Fruit fly (Drosophila melanogaster) whole organism, embryonic: ENCODE results near the gene Cyp4d14.

ENCODE experiments used
- ATbp ChIP-seq: fragments of 200-800 bp; sonication (Bioruptor generic); optimal IDR thresholded peaks from 2 replicates; lab custom pipeline; 2017; ENCODE audit warnings: missing biosample characterization, mild to moderate bottlenecking, missing genetic modification characterization, missing genetic modification reagents
- CG10147 ChIP-seq: fragments of 200-800 bp; sonication (Bioruptor generic); optimal IDR thresholded peaks from 2 replicates; lab custom pipeline; 2019; ENCODE audit warnings: missing biosample characterization, mild to moderate bottlenecking, missing genetic modification characterization, moderate library complexity
- CG10209 ChIP-seq: fragments of 200-800 bp; sonication (Bioruptor generic); optimal IDR thresholded peaks from 3 replicates; lab custom pipeline; 2017; ENCODE audit warnings: missing biosample characterization, mild to moderate bottlenecking, missing genetic modification characterization, missing genetic modification reagents
- CG10267 ChIP-seq: fragments of 200-800 bp; sonication (Bioruptor generic); optimal IDR thresholded peaks from 2 replicates; lab custom pipeline; 2018; ENCODE audit warnings: missing biosample characterization, mild to moderate bottlenecking, missing genetic modification characterization, moderate library complexity
- CG10366 ChIP-seq: fragments of 200-800 bp; sonication (Bioruptor generic); IDR thresholded peaks from 2 replicates; pipeline ENCODE4 v1.3.6; 2022; ENCODE audit warnings: missing biosample characterization, missing genetic modification characterization
- CG1647 ChIP-seq: fragments of 200-800 bp; sonication (Bioruptor generic); optimal IDR thresholded peaks from 3 replicates; lab custom pipeline; 2016; ENCODE audit warnings: missing biosample characterization, missing genetic modification characterization
- CG16813 ChIP-seq: fragments of 200-800 bp; sonication (Bioruptor generic); IDR thresholded peaks from 3 replicates; pipeline ENCODE4 v1.3.6; 2022; ENCODE audit warnings: missing biosample characterization, missing genetic modification characterization; ENCODE audit not compliant: partially characterized antibody
- CG17361 ChIP-seq: fragments of 200-800 bp; sonication (Bioruptor generic); IDR thresholded peaks from 3 replicates; pipeline ENCODE4 v1.3.6; 2022; ENCODE audit warnings: missing biosample characterization, missing genetic modification characterization
- CG18476 ChIP-seq: fragments of 200-800 bp; sonication (Bioruptor generic); optimal IDR thresholded peaks from 2 replicates; lab custom pipeline; 2016; ENCODE audit warnings: missing biosample characterization, mild to moderate bottlenecking, missing genetic modification characterization
- CG18764 ChIP-seq: fragments of 200-800 bp; sonication (Bioruptor generic); optimal IDR thresholded peaks from 3 replicates; lab custom pipeline; 2016; ENCODE audit warnings: missing biosample characterization, missing genetic modification characterization
- CG30020 ChIP-seq: fragments of 200-800 bp; optimal IDR thresholded peaks from 2 replicates; lab custom pipeline; 2019; ENCODE audit warnings: missing biosample characterization, mild to moderate bottlenecking, missing genetic modification characterization, moderate library complexity
- CG30403 ChIP-seq: fragments of 200-800 bp; sonication (Bioruptor generic); optimal IDR thresholded peaks from 3 replicates; lab custom pipeline; 2016; ENCODE audit warnings: missing biosample characterization, missing genetic modification characterization
- CG3281 ChIP-seq: fragments of 200-800 bp; sonication (Bioruptor generic); optimal IDR thresholded peaks from 3 replicates; lab custom pipeline; 2017; ENCODE audit warnings: missing biosample characterization, mild to moderate bottlenecking, missing genetic modification characterization
- CG3995 ChIP-seq: fragments of 200-800 bp; sonication (Bioruptor generic); optimal IDR thresholded peaks from 3 replicates; lab custom pipeline; 2016; ENCODE audit warnings: missing biosample characterization, missing genetic modification characterization
- CG4328 ChIP-seq: fragments of 200-800 bp; sonication (Bioruptor generic); optimal IDR thresholded peaks from 3 replicates; lab custom pipeline; 2017; ENCODE audit warnings: missing biosample characterization, missing genetic modification reagents, missing genetic modification characterization
- CG5180 ChIP-seq: fragments of 200-800 bp; sonication (Bioruptor generic); optimal IDR thresholded peaks from 3 replicates; lab custom pipeline; 2017; ENCODE audit warnings: missing biosample characterization, missing genetic modification characterization, mild to moderate bottlenecking, moderate library complexity, missing genetic modification reagents
- CG6854 ChIP-seq: fragments of 200-800 bp; sonication (Bioruptor generic); optimal IDR thresholded peaks from 3 replicates; lab custom pipeline; 2017; ENCODE audit warnings: missing biosample characterization, mild to moderate bottlenecking, missing genetic modification characterization
- CG7963 ChIP-seq: fragments of 200-800 bp; sonication (Bioruptor generic); IDR thresholded peaks from 3 replicates; pipeline ENCODE4 v1.3.6; 2022; ENCODE audit warnings: missing biosample characterization, missing genetic modification characterization; ENCODE audit not compliant: partially characterized antibody
- CG9817 ChIP-seq: fragments of 200-800 bp; sonication (Bioruptor generic); optimal IDR thresholded peaks from 2 replicates; lab custom pipeline; 2018; ENCODE audit warnings: missing biosample characterization, mild to moderate bottlenecking, missing genetic modification characterization, moderate library complexity
- E2f2 ChIP-seq: fragments of 200-800 bp; sonication (Bioruptor generic); IDR thresholded peaks from 2 replicates; pipeline ENCODE4 v1.3.6; 2022; ENCODE audit warnings: missing biosample characterization, missing genetic modification characterization
- H2.0 ChIP-seq: fragments of 200-800 bp; sonication (Bioruptor generic); IDR thresholded peaks from 2 replicates; pipeline ENCODE4 v1.3.6; 2022; ENCODE audit warnings: missing biosample characterization, missing genetic modification characterization
- Hey ChIP-seq: fragments of 200-800 bp; sonication (Bioruptor generic); optimal IDR thresholded peaks from 3 replicates; lab custom pipeline; 2018; ENCODE audit warnings: missing biosample characterization, mild to moderate bottlenecking, missing genetic modification characterization
- Hr3 ChIP-seq: fragments of 200-800 bp; sonication (Bioruptor generic); optimal IDR thresholded peaks from 3 replicates; lab custom pipeline; 2016; ENCODE audit warnings: missing biosample characterization, missing genetic modification characterization
- Hr78 ChIP-seq, 2 experiments: fragments of 200-800 bp in 1 of 2; fragments of >200 bp in 1 of 2; sonication (Bioruptor generic) in 1 of 2; optimal IDR thresholded peaks; 2 replicates each; lab custom pipeline; 2017 to 2019; ENCODE audit warnings: missing biosample characterization in 2 of 2, missing genetic modification characterization in 2 of 2, mild to moderate bottlenecking in 1 of 2, moderate library complexity in 1 of 2
- Hsf ChIP-seq: fragments of 200-800 bp; sonication (Bioruptor generic); optimal IDR thresholded peaks from 3 replicates; lab custom pipeline; 2016; ENCODE audit warnings: missing biosample characterization, missing genetic modification characterization
- Lpt ChIP-seq: fragments of >200 bp; optimal IDR thresholded peaks from 2 replicates; lab custom pipeline; 2018; ENCODE audit warnings: missing biosample characterization, missing genetic modification characterization
- Mad ChIP-seq: fragments of 200-800 bp; sonication (Bioruptor generic); optimal IDR thresholded peaks from 2 replicates; lab custom pipeline; 2016; ENCODE audit warnings: missing biosample characterization, missing genetic modification characterization
- Nf-YC ChIP-seq: fragments of 200-800 bp; optimal IDR thresholded peaks from 3 replicates; lab custom pipeline; 2019; ENCODE audit warnings: missing biosample characterization, mild to moderate bottlenecking, missing genetic modification characterization, moderate library complexity
- Pdp1 ChIP-seq, 2 experiments: fragments of 200-800 bp; sonication (Bioruptor generic); optimal IDR thresholded peaks; 3 replicates each; lab custom pipeline; 2016; ENCODE audit warnings: missing biosample characterization in 2 of 2, missing genetic modification characterization in 2 of 2, mild to moderate bottlenecking in 1 of 2, moderate library complexity in 1 of 2
- Ravus ChIP-seq: fragments of 200-800 bp; sonication (Bioruptor generic); IDR thresholded peaks from 2 replicates; pipeline ENCODE4 v1.3.6; 2022; ENCODE audit warnings: missing biosample characterization, missing genetic modification characterization
- aop ChIP-seq: fragments of 200-800 bp; sonication (Bioruptor generic); IDR thresholded peaks from 2 replicates; pipeline ENCODE4 v1.3.6; 2022; ENCODE audit warnings: missing biosample characterization, missing genetic modification characterization
- ash1 ChIP-seq: fragments of 200-800 bp; sonication (Bioruptor generic); optimal IDR thresholded peaks from 2 replicates; lab custom pipeline; 2018; ENCODE audit warnings: missing biosample characterization, mild to moderate bottlenecking, missing genetic modification characterization
- chm ChIP-seq: fragments of 200-800 bp; sonication (Bioruptor generic); IDR thresholded peaks from 2 replicates; pipeline ENCODE4 v1.3.6; 2022; ENCODE audit warnings: missing biosample characterization, missing genetic modification characterization
- crol ChIP-seq: fragments of 200-800 bp; sonication (Bioruptor generic); IDR thresholded peaks from 2 replicates; pipeline ENCODE4 v1.3.6; 2022; ENCODE audit warnings: missing biosample characterization, missing genetic modification characterization
- cwo ChIP-seq: fragments of 200-800 bp; sonication (Bioruptor generic); optimal IDR thresholded peaks from 3 replicates; lab custom pipeline; 2017; ENCODE audit warnings: missing biosample characterization, missing genetic modification characterization, mild to moderate bottlenecking, moderate library complexity, missing genetic modification reagents
- danr ChIP-seq: fragments of 200-800 bp; sonication (Bioruptor generic); IDR thresholded peaks from 2 replicates; pipeline ENCODE4 v1.3.6; 2022; ENCODE audit warnings: missing biosample characterization, missing genetic modification characterization
- dpn ChIP-seq, 2 experiments: fragments of 200-800 bp; sonication (Bioruptor generic); optimal IDR thresholded peaks; 3 replicates each; lab custom pipeline; 2016; ENCODE audit warnings: missing biosample characterization in 2 of 2, missing genetic modification characterization in 2 of 2
- gfzf ChIP-seq: fragments of 200-800 bp; sonication (Bioruptor generic); optimal IDR thresholded peaks from 2 replicates; lab custom pipeline; 2016; ENCODE audit warnings: missing biosample characterization, mild to moderate bottlenecking, missing genetic modification characterization, moderate library complexity
- her ChIP-seq: fragments of 200-800 bp; sonication (Bioruptor generic); optimal IDR thresholded peaks from 2 replicates; lab custom pipeline; 2016; ENCODE audit warnings: missing biosample characterization, missing genetic modification characterization
- ind ChIP-seq: fragments of 200-800 bp; sonication (Bioruptor generic); optimal IDR thresholded peaks from 3 replicates; lab custom pipeline; 2016; ENCODE audit warnings: missing biosample characterization, missing genetic modification characterization
- nerfin-2 ChIP-seq: fragments of 200-800 bp; sonication (Bioruptor generic); IDR thresholded peaks from 2 replicates; pipeline ENCODE4 v1.3.6; 2022; ENCODE audit warnings: missing biosample characterization, missing genetic modification characterization; ENCODE audit not compliant: partially characterized antibody
- pfk ChIP-seq: fragments of 200-800 bp; sonication (Bioruptor generic); optimal IDR thresholded peaks from 2 replicates; lab custom pipeline; 2018; ENCODE audit warnings: missing biosample characterization, mild to moderate bottlenecking, missing genetic modification characterization, moderate library complexity
- pzg ChIP-seq: fragments of 200-800 bp; sonication (Bioruptor generic); optimal IDR thresholded peaks from 3 replicates; lab custom pipeline; 2018; ENCODE audit warnings: missing biosample characterization, mild to moderate bottlenecking, missing genetic modification characterization, moderate library complexity
- sim ChIP-seq: fragments of 200-800 bp; sonication (Bioruptor generic); IDR thresholded peaks from 2 replicates; pipeline ENCODE4 v1.3.6; 2022; ENCODE audit warnings: missing biosample characterization, missing genetic modification characterization
- sisA ChIP-seq: fragments of 200-800 bp; sonication (Bioruptor generic); IDR thresholded peaks from 2 replicates; pipeline ENCODE4 v1.3.6; 2022; ENCODE audit warnings: missing biosample characterization, missing genetic modification characterization
- tio ChIP-seq: fragments of 200-800 bp; sonication (Bioruptor generic); optimal IDR thresholded peaks from 2 replicates; lab custom pipeline; 2017; ENCODE audit warnings: missing biosample characterization, missing genetic modification characterization, inconsistent platforms
- tup ChIP-seq: fragments of 200-800 bp; sonication (Bioruptor generic); optimal IDR thresholded peaks from 2 replicates; lab custom pipeline; 2016; ENCODE audit warnings: missing biosample characterization, mild to moderate bottlenecking, missing genetic modification characterization, moderate library complexity
- z ChIP-seq: fragments of 200-800 bp; sonication (Bioruptor generic); IDR thresholded peaks from 3 replicates; pipeline ENCODE4 v1.3.6; 2022; ENCODE audit warnings: missing biosample characterization, missing genetic modification characterization
- zfh1 ChIP-seq: fragments of 200-800 bp; sonication (Bioruptor generic); IDR thresholded peaks from 3 replicates; pipeline ENCODE4 v1.3.6; 2022; ENCODE audit warnings: missing biosample characterization, missing genetic modification characterization

Cyp4d14 gene

DNA sequence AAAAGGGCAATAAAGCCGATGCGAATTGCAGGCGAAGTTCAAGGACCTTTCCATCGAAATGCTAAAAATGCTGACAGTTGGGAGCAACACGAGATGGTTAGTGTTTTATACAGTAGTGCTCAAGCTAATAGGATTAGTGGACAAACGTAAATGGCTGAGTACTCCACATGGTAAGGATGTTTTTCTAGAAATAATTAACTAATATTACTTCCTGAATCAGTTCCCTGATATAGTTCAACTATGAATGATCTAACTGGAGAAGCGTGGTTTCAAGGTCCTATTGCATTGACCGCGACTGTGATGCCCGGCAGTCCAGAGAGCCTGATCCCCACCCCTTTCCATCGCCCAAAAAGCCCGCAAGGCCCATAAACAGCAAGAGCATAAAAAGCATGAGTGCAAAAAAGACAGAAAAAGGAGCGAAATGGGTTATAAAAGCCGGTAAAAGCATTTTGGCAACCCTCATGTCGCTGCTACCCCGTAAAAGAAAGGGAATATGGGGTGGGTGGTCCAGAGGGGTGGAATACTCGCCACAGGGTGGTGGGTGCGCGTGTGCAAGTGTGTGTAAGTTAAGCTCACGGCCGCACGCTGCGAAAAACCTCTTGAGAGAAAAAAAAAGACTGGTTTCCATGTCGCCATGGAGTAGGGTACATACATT lies 40.8 kb downstream of the Cyp4d14 start (continued):
- TF ChIP-seq sisA (peak; percentile 67), CG7963 (GFP tag; lab: Robert Waterston, UW) (no peak), CG3995 (GFP tag; lab: Kevin White, UChicago) (no peak), CG18764 (GFP tag; lab: Kevin White, UChicago) (peak; percentile 28), ATbp (GFP tag; lab: Kevin White, UChicago) (peak; percentile 74), CG5180 (GFP tag; lab: Kevin White, UChicago) (peak; percentile 54), danr (GFP tag; lab: Robert Waterston, UW) (peak; percentile 44; the same call in 1 of the 2 replicates), aop (GFP tag; lab: Robert Waterston, UW) (no peak), her (GFP tag; lab: Kevin White, UChicago) (no peak), CG10147 (GFP tag; lab: Kevin White, UChicago) (peak; percentile 55), CG1647 (GFP tag; lab: Kevin White, UChicago) (no peak), cwo (peak; percentile 42), CG9817 (tag; lab: Kevin White, UChicago) (peak; percentile 56), Hey (tag; lab: Kevin White, UChicago) (no peak), Ravus (no peak), E2f2 (no peak), tup (GFP tag; lab: Kevin White, UChicago) (no peak), H2.0 (GFP tag; lab: Robert Waterston, UW) (peak; percentile 66), nerfin-2 (GFP tag; lab: Robert Waterston, UW) (no peak), crol (no peak), z (GFP tag; lab: Robert Waterston, UW) (no peak), CG17361 (GFP tag; lab: Robert Waterston, UW) (peak; percentile 62), CG4328 (GFP tag; lab: Kevin White, UChicago) (peak; percentile 6), CG16813 (GFP tag; lab: Robert Waterston, UW) (no peak), Hr78 (GFP tag; optimal IDR thresholded peaks at IDR 0.05; lab: Kevin White, UChicago) (no peak), CG3281 (GFP tag; lab: Kevin White, UChicago) (peak; percentile 50), zfh1 (peak; percentile 73), pzg (no peak), CG10366 (peak; percentile 37), ind (GFP tag; lab: Kevin White, UChicago) (peak; percentile 69), CG10267 (tag; lab: Kevin White, UChicago) (peak; percentile 65), Pdp1 (GFP tag; optimal IDR thresholded peaks at IDR 0.05; lab: Kevin White, UChicago) (peak; percentile 47 to 65), CG6854 (GFP tag; lab: Kevin White, UChicago) (peak; percentile 28), gfzf (GFP tag; lab: Kevin White, UChicago) (no peak), pfk (GFP tag; lab: Kevin White, UChicago) (no peak), Lpt (GFP tag; lab: Kevin White, UChicago) (no peak), tio (GFP tag; lab: Kevin White, UChicago) (peak; percentile 34), Mad (GFP tag; lab: Kevin White, UChicago) (peak; percentile 51), CG10209 (peak; percentile 58), CG18476 (GFP tag; lab: Kevin White, UChicago) (peak; percentile 55), CG30403 (GFP tag; lab: Kevin White, UChicago) (peak; percentile 69), Hsf (GFP tag; lab: Kevin White, UChicago) (peak; percentile 65), CG30020 (tag; lab: Kevin White, UChicago) (no peak), Nf-YC (no peak), dpn (GFP tag; optimal IDR thresholded peaks at IDR 0.05; lab: Kevin White, UChicago) (peak; percentile 54 to 57), ash1 (no peak), Hr3 (GFP tag; lab: Kevin White, UChicago) (peak; percentile 54), sim (0 out of 2 replicates have a peak, but pooled peaks have one; percentile 33), chm (GFP tag; lab: Robert Waterston, UW) (peak; percentile 38; the same call in 1 of the 2 replicates)
